Worm (Caenorhabditis elegans): Measurements from ENCODE around the gene F52E1.2.

- TF ChIP-seq nhr-11 (tag; optimal IDR thresholded peaks at IDR 0.05) = no peak
- TF ChIP-seq ztf-11 (tag; optimal IDR thresholded peaks at IDR 0.05) = no peak
- no peak for TF ChIP-seq gmeb-1 (tag; optimal IDR thresholded peaks at IDR 0.05)
- TF ChIP-seq fos-1 (tag; optimal IDR thresholded peaks at IDR 0.05) = no peak
- TF ChIP-seq lsy-2 (tag; optimal IDR thresholded peaks at IDR 0.05) = no peak
- no peak for TF ChIP-seq lin-39 (tag; optimal IDR thresholded peaks at IDR 0.05)
- no peak for TF ChIP-seq elt-1 (tag; optimal IDR thresholded peaks at IDR 0.05)
- no peak for TF ChIP-seq nhr-23 (tag; optimal IDR thresholded peaks at IDR 0.05)
- no peak for TF ChIP-seq alr-1 (tag; optimal IDR thresholded peaks at IDR 0.05)
- TF ChIP-seq F13H6.1 (tag; optimal IDR thresholded peaks at IDR 0.05) = no peak
- no peak for TF ChIP-seq ama-1 (optimal IDR thresholded peaks at IDR 0.05)
- no peak for TF ChIP-seq snpc-4 (tag; optimal IDR thresholded peaks at IDR 0.05)
- no peak for TF ChIP-seq blmp-1 (tag; optimal IDR thresholded peaks at IDR 0.05; ENCODE audit: insufficient read depth)
- no peak for TF ChIP-seq C34F6.9 (tag; optimal IDR thresholded peaks at IDR 0.05)
Measured at ce11 chrV:8375849-8376248, 34.5 kb upstream of the F52E1.2 start, which contains the start of gene F38E1.3.
